Fruit fly (Drosophila melanogaster): Measurements from ENCODE around the gene kumpel.

The kumpel gene

dm6 chr3R:25888307-25889075 is 18.3 kb upstream of the kumpel start, which contains the start of gene Lnk:
Lnk (plus strand) TSS chr3R:25888542.
- TF ChIP-seq CG4496 (GFP tag; IDR thresholded peaks at IDR 0.05), result no peak
- peak; percentile 42 for TF ChIP-seq CG34367 (tag; optimal IDR thresholded peaks at IDR 0.05)
- 0 out of 2 replicates have a peak, but pooled peaks have one; percentile 13 for TF ChIP-seq CG32121 (GFP tag; IDR thresholded peaks at IDR 0.05)
- TF ChIP-seq CG17806 (tag; optimal IDR thresholded peaks at IDR 0.05), result no peak
- no peak for TF ChIP-seq CG9948 (tag; optimal IDR thresholded peaks at IDR 0.05)
- no peak for TF ChIP-seq CG13204 (GFP tag; optimal IDR thresholded peaks at IDR 0.05)
- peak; percentile 19 for TF ChIP-seq CG8159 (tag; optimal IDR thresholded peaks at IDR 0.05)
- TF ChIP-seq CG8301 (tag; optimal IDR thresholded peaks at IDR 0.05), result no peak
- no peak for TF ChIP-seq fd96Ca (GFP tag; IDR thresholded peaks at IDR 0.05)
- TF ChIP-seq Pif1B (GFP tag; optimal IDR thresholded peaks at IDR 0.05), result peak; percentile 36
- no peak for TF ChIP-seq CG10348 (GFP tag; IDR thresholded peaks at IDR 0.05)
- no peak for TF ChIP-seq Snoo (tag; optimal IDR thresholded peaks at IDR 0.05)
- TF ChIP-seq D1 (tag; optimal IDR thresholded peaks at IDR 0.05), result no peak
- TF ChIP-seq EcR (GFP tag; optimal IDR thresholded peaks at IDR 0.05), result no peak
- no peak; the same call in 1 of the 2 replicates for TF ChIP-seq CG12605 (GFP tag; IDR thresholded peaks at IDR 0.05)
- peak; percentile 17 for TF ChIP-seq CG15710 (tag; optimal IDR thresholded peaks at IDR 0.05)
- TF ChIP-seq gl (tag; optimal IDR thresholded peaks at IDR 0.05), result peak; percentile 54
- no peak for TF ChIP-seq Ets98B (GFP tag; IDR thresholded peaks at IDR 0.05)
- TF ChIP-seq CG14655 (GFP tag; optimal IDR thresholded peaks at IDR 0.05), result no peak
- no peak for TF ChIP-seq Pif1A (GFP tag; optimal IDR thresholded peaks at IDR 0.05)
- TF ChIP-seq rn (GFP tag; IDR thresholded peaks at IDR 0.05), result no peak

- TF ChIP-seq fd96Ca (GFP tag; IDR thresholded peaks at IDR 0.05) (no peak), D1 (tag; optimal IDR thresholded peaks at IDR 0.05) (peak; percentile 68)
Measured at dm6 chr3R:25893272-25893671, 13.6 kb upstream of the kumpel start, which contains the start of gene CG5913. CG5913 (plus strand) TSS chr3R:25893495.

dm6 chr3R:25895522-25895921 is 11.3 kb upstream of the kumpel start, which contains the start of gene Sodq:
Sodq (plus strand) TSS chr3R:25895822.
- no peak for TF ChIP-seq Snoo (tag; optimal IDR thresholded peaks at IDR 0.05)
- TF ChIP-seq fd96Ca (GFP tag; IDR thresholded peaks at IDR 0.05), result no peak

- TF ChIP-seq CG15710 (tag; optimal IDR thresholded peaks at IDR 0.05) (no peak), gl (tag; optimal IDR thresholded peaks at IDR 0.05) (no peak), CG14655 (GFP tag; optimal IDR thresholded peaks at IDR 0.05) (no peak), Pif1B (GFP tag; optimal IDR thresholded peaks at IDR 0.05) (no peak), fd96Ca (GFP tag; IDR thresholded peaks at IDR 0.05) (no peak), D1 (tag; optimal IDR thresholded peaks at IDR 0.05) (no peak), CG8301 (tag; optimal IDR thresholded peaks at IDR 0.05) (no peak), CG8159 (tag; optimal IDR thresholded peaks at IDR 0.05) (no peak), CG34367 (tag; optimal IDR thresholded peaks at IDR 0.05) (no peak), CG9948 (tag; optimal IDR thresholded peaks at IDR 0.05) (no peak), CG12605 (GFP tag; IDR thresholded peaks at IDR 0.05) (no peak), CG17806 (tag; optimal IDR thresholded peaks at IDR 0.05) (no peak), CG10348 (GFP tag; IDR thresholded peaks at IDR 0.05) (no peak), Snoo (tag; optimal IDR thresholded peaks at IDR 0.05) (no peak), Pif1A (GFP tag; optimal IDR thresholded peaks at IDR 0.05) (no peak), CG13204 (GFP tag; optimal IDR thresholded peaks at IDR 0.05) (no peak)
Measured at dm6 chr3R:25897176-25897575, 9.6 kb upstream of the kumpel start, which contains the start of gene Mco3. Mco3 (plus strand) TSS chr3R:25897476.

- no peak for TF ChIP-seq CG9948 (tag; optimal IDR thresholded peaks at IDR 0.05)
- TF ChIP-seq Ets98B (GFP tag; IDR thresholded peaks at IDR 0.05), result no peak
- TF ChIP-seq CG10348 (GFP tag; IDR thresholded peaks at IDR 0.05), result no peak
- no peak for TF ChIP-seq CG4496 (GFP tag; IDR thresholded peaks at IDR 0.05)
- TF ChIP-seq CG32121 (GFP tag; IDR thresholded peaks at IDR 0.05), result no peak
- no peak for TF ChIP-seq gl (tag; optimal IDR thresholded peaks at IDR 0.05)
- TF ChIP-seq CG8301 (tag; optimal IDR thresholded peaks at IDR 0.05), result no peak
- no peak for TF ChIP-seq CG14655 (GFP tag; optimal IDR thresholded peaks at IDR 0.05)
- no peak for TF ChIP-seq Pif1A (GFP tag; optimal IDR thresholded peaks at IDR 0.05)
- no peak for TF ChIP-seq CG8159 (tag; optimal IDR thresholded peaks at IDR 0.05)
- TF ChIP-seq D1 (tag; optimal IDR thresholded peaks at IDR 0.05), result no peak
- no peak for TF ChIP-seq CG17806 (tag; optimal IDR thresholded peaks at IDR 0.05)
- no peak for TF ChIP-seq CG13204 (GFP tag; optimal IDR thresholded peaks at IDR 0.05)
- no peak for TF ChIP-seq EcR (GFP tag; optimal IDR thresholded peaks at IDR 0.05)
- TF ChIP-seq CG34367 (tag; optimal IDR thresholded peaks at IDR 0.05), result no peak
- no peak for TF ChIP-seq Snoo (tag; optimal IDR thresholded peaks at IDR 0.05)
Measured at dm6 chr3R:25899690-25900089, 7.1 kb upstream of the kumpel start, which contains the start of gene CG31091. CG31091 (plus strand) TSS chr3R:25899903.

- TF ChIP-seq CG34367 (tag; optimal IDR thresholded peaks at IDR 0.05) (no peak), Pif1A (GFP tag; optimal IDR thresholded peaks at IDR 0.05) (no peak), gl (tag; optimal IDR thresholded peaks at IDR 0.05) (no peak), fd96Ca (GFP tag; IDR thresholded peaks at IDR 0.05) (no peak), D1 (tag; optimal IDR thresholded peaks at IDR 0.05) (no peak), CG8301 (tag; optimal IDR thresholded peaks at IDR 0.05) (no peak), CG17806 (tag; optimal IDR thresholded peaks at IDR 0.05) (no peak), CG32121 (GFP tag; IDR thresholded peaks at IDR 0.05) (no peak), CG13204 (GFP tag; optimal IDR thresholded peaks at IDR 0.05) (no peak), Pif1B (GFP tag; optimal IDR thresholded peaks at IDR 0.05) (no peak), Snoo (tag; optimal IDR thresholded peaks at IDR 0.05) (no peak)
Measured at dm6 chr3R:25902343-25902742, 4.5 kb upstream of the kumpel start, which contains the start of gene CG31089. CG31089 (plus strand) TSS chr3R:25902643.
